Worm (Caenorhabditis elegans): Measurements from ENCODE around the gene T24C12.3.
A peak's percentile ranks its signal among the peaks of the same experiment; 100 is the strongest.

Gene T24C12.3

DNA sequence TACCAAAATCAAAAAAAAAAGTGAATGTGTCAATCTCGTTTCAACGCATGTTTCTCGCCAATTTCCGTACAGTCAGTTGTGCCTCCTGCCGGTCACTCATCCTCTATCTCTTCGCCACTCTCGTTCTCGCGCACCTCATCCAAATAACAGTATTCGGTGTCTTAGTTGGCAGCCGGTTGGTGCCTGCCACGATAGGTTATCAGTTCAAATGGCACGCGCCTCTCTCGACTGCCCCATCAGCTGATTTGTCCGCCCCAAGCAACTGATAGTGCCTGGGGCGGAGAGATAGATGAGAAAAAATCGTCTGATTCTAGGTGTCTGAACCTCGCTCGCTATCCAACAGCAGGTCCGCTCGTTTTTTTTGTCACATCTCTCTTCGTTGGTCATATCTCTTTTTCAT, 11.4 kb upstream of the T24C12.3 start:
- TF ChIP-seq lin-1 (GFP tag; IDR thresholded peaks at IDR 0.05) (0 out of 2 replicates have a peak, but pooled peaks have one; percentile 31), F44E2.7 (GFP tag; IDR thresholded peaks at IDR 0.05) (no peak), hif-1 (tag; optimal IDR thresholded peaks at IDR 0.05) (peak in 1 of 2 experiments; percentile 44), lin-15B (tag; optimal IDR thresholded peaks at IDR 0.05) (no peak), dmd-6 (GFP tag; IDR thresholded peaks at IDR 0.05) (peak; percentile 84), F37D6.2 (tag; optimal IDR thresholded peaks at IDR 0.05) (no peak), ZK337.2 (GFP tag; IDR thresholded peaks at IDR 0.05) (no peak), tag-97 (GFP tag; IDR thresholded peaks at IDR 0.05) (no peak), unc-39 (tag; optimal IDR thresholded peaks at IDR 0.05) (no peak), ztf-11 (tag; optimal IDR thresholded peaks at IDR 0.05) (no peak), zag-1 (tag; optimal IDR thresholded peaks at IDR 0.05) (no peak), Y75B8A.6 (GFP tag; IDR thresholded peaks at IDR 0.05) (no peak), F49E8.2 (tag; optimal IDR thresholded peaks at IDR 0.05; ENCODE audit: borderline replicate concordance) (no peak), mdt-29 (GFP tag; IDR thresholded peaks at IDR 0.05) (no peak), egl-43 (GFP tag; IDR thresholded peaks at IDR 0.05) (no peak), arid-1 (GFP tag; conservative IDR thresholded peaks at IDR 0.05) (no peak), snpc-1.2 (GFP tag; IDR thresholded peaks at IDR 0.05) (no peak), Y5F2A.4 (GFP tag; optimal IDR thresholded peaks at IDR 0.05) (no peak), snpc-4 (tag; optimal IDR thresholded peaks at IDR 0.05) (no peak), ama-1 (optimal IDR thresholded peaks at IDR 0.05) (no peak), nhr-10 (tag; optimal IDR thresholded peaks at IDR 0.05) (no peak), nhr-25 (tag; optimal IDR thresholded peaks at IDR 0.05; ENCODE audit: borderline replicate concordance, insufficient read depth) (no peak), daf-12 (tag; optimal IDR thresholded peaks at IDR 0.05) (no peak), fkh-10 (GFP tag; optimal IDR thresholded peaks at IDR 0.05) (no peak), lin-39 (tag; optimal IDR thresholded peaks at IDR 0.05) (no peak), nhr-111 (GFP tag; optimal IDR thresholded peaks at IDR 0.05) (no peak), F10B5.3 (tag; optimal IDR thresholded peaks at IDR 0.05) (no peak), nhr-28 (tag; optimal IDR thresholded peaks at IDR 0.05) (peak; percentile 86), vab-7 (GFP tag; IDR thresholded peaks at IDR 0.05) (no peak), nhr-102 (tag; optimal IDR thresholded peaks at IDR 0.05) (peak; percentile 25), hmg-1.1 (GFP tag; IDR thresholded peaks at IDR 0.05) (peak; percentile 31; the same call in 1 of the 2 replicates), mxl-3 (GFP tag; optimal IDR thresholded peaks at IDR 0.05) (peak; percentile 87), daf-16 (GFP tag; optimal IDR thresholded peaks at IDR 0.05) (no peak), daf-16 (tag; optimal IDR thresholded peaks at IDR 0.05) (peak; percentile 56), dmd-8 (GFP tag; IDR thresholded peaks at IDR 0.05) (no peak), lsy-2 (tag; optimal IDR thresholded peaks at IDR 0.05) (peak in 1 of 2 experiments; percentile 21), nhr-6 (tag; optimal IDR thresholded peaks at IDR 0.05) (peak; percentile 23), aha-1 (tag) (peak; percentile 72), nhr-76 (tag; optimal IDR thresholded peaks at IDR 0.05) (no peak), ceh-62 (tag; optimal IDR thresholded peaks at IDR 0.05) (no peak), set-16 (GFP tag; IDR thresholded peaks at IDR 0.05) (peak; percentile 27; the same call in 1 of the 2 replicates), nhr-42 (GFP tag; IDR thresholded peaks at IDR 0.05) (no peak), lin-38 (GFP tag; IDR thresholded peaks at IDR 0.05) (no peak), spr-1 (tag; optimal IDR thresholded peaks at IDR 0.05) (no peak), unc-130 (GFP tag; optimal IDR thresholded peaks at IDR 0.05) (no peak), saeg-2 (GFP tag; IDR thresholded peaks at IDR 0.05) (no peak), ZK546.5 (tag; optimal IDR thresholded peaks at IDR 0.05) (no peak), cey-2 (tag; optimal IDR thresholded peaks at IDR 0.05; ENCODE audit: borderline replicate concordance, insufficient read depth) (no peak), daf-19 (GFP tag; conservative IDR thresholded peaks at IDR 0.05) (no peak), ceh-82 (tag; optimal IDR thresholded peaks at IDR 0.05) (no peak), zfp-2 (tag; optimal IDR thresholded peaks at IDR 0.05) (no peak), D1046.2 (GFP tag; IDR thresholded peaks at IDR 0.05) (no peak), zfp-3 (GFP tag; conservative IDR thresholded peaks at IDR 0.05) (no peak)

Data from whole organism, L4 larva.